Fruit fly (Drosophila melanogaster): ENCODE data around the gene CG7335.

Gene CG7335

DNA sequence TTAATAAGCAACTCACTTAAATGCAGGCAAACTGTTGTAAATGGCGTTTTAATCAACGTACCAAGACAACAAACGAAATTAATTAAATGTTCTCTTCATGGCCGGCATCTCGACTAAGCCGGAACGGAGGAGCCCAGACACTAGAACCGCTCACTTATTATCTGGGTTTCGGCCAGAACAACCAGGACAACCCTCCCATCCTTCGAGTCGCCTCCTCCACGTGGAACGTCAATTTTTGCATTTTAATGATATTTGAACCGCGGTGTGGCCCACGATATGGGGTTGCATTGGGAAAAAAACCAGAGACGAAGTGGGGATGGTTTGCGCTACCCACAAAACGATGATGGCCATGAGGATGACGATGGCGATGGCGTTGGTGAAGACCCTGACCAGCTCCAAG is 48.0 kb downstream of the CG7335 start:
- TF ChIP-seq D1 (tag; optimal IDR thresholded peaks at IDR 0.05) = no peak

Measured in whole organism, pupa.